Worm (Caenorhabditis elegans): ENCODE results near the gene sru-6.

ce11 chrIV:9529647-9530046, 39.2 kb downstream of the sru-6 start, which contains the start of gene elo-7:
- TF ChIP-seq ref-1 (GFP tag; conservative IDR thresholded peaks at IDR 0.05): no peak
- TF ChIP-seq ztf-29 (GFP tag; IDR thresholded peaks at IDR 0.05): no peak
- no peak for TF ChIP-seq tab-1 (GFP tag; IDR thresholded peaks at IDR 0.05)
- no peak for TF ChIP-seq T22C8.4 (GFP tag; IDR thresholded peaks at IDR 0.05)
- TF ChIP-seq cog-1 (tag; optimal IDR thresholded peaks at IDR 0.05): no peak
- no peak for TF ChIP-seq ztf-23 (GFP tag; IDR thresholded peaks at IDR 0.05)
- no peak for TF ChIP-seq klf-2 (GFP tag; conservative IDR thresholded peaks at IDR 0.05)
- no peak for TF ChIP-seq med-1 (GFP tag; optimal IDR thresholded peaks at IDR 0.05; ENCODE audit: insufficient read depth)
- TF ChIP-seq flt-1 (GFP tag; IDR thresholded peaks at IDR 0.05): no peak

All from whole organism, midembryonic.